Worm (Caenorhabditis elegans): Measurements from ENCODE around the gene adss-1.

The adss-1 gene

ce11 chrV:4794308-4794707 lies 28.9 kb downstream of the adss-1 start, which contains the start of gene R02F11.2:
Gene R02F11.2, plus strand, starts transcription at chrV:4794599.
- no peak for TF ChIP-seq tbx-37 (GFP tag; conservative IDR thresholded peaks at IDR 0.05)
- TF ChIP-seq ets-7 (tag; optimal IDR thresholded peaks at IDR 0.05): no peak
- TF ChIP-seq B0310.2 (tag; optimal IDR thresholded peaks at IDR 0.05): no peak
- no peak for TF ChIP-seq hmg-4 (GFP tag; optimal IDR thresholded peaks at IDR 0.05)
- TF ChIP-seq F13C5.2 (tag; optimal IDR thresholded peaks at IDR 0.05): no peak
- no peak for TF ChIP-seq sea-1 (GFP tag; conservative IDR thresholded peaks at IDR 0.05)

ce11 chrV:4791569-4791968 lies 31.7 kb downstream of the adss-1 start, which contains the start of gene R02F11.11:
Gene R02F11.11, plus strand, starts transcription at chrV:4791869.
- TF ChIP-seq sea-1 (GFP tag; conservative IDR thresholded peaks at IDR 0.05): no peak
- TF ChIP-seq hmbx-1 (tag; optimal IDR thresholded peaks at IDR 0.05): no peak

ce11 chrV:4790368-4790767 lies 32.9 kb downstream of the adss-1 start, which contains the start of gene R02F11.12:
Gene R02F11.12, plus strand, starts transcription at chrV:4790668.
- TF ChIP-seq pes-1 (GFP tag; IDR thresholded peaks at IDR 0.05) (no peak), ceh-13 (GFP tag; optimal IDR thresholded peaks at IDR 0.05) (no peak), ceh-36 (tag; optimal IDR thresholded peaks at IDR 0.05) (no peak), tbx-11 (GFP tag; IDR thresholded peaks at IDR 0.05) (no peak), sea-1 (GFP tag; conservative IDR thresholded peaks at IDR 0.05) (no peak), tbx-37 (GFP tag; conservative IDR thresholded peaks at IDR 0.05) (no peak), B0310.2 (tag; optimal IDR thresholded peaks at IDR 0.05) (no peak), aly-1 (tag; optimal IDR thresholded peaks at IDR 0.05) (no peak), hnd-1 (tag; optimal IDR thresholded peaks at IDR 0.05) (no peak), hmg-4 (GFP tag; optimal IDR thresholded peaks at IDR 0.05) (no peak)

ce11 chrV:4788823-4789222 lies 34.4 kb downstream of the adss-1 start, which contains the start of gene R02F11.10:
Gene R02F11.10, plus strand, starts transcription at chrV:4789123.
- TF ChIP-seq hnd-1 (tag; optimal IDR thresholded peaks at IDR 0.05) (no peak), tbx-11 (GFP tag; IDR thresholded peaks at IDR 0.05) (no peak), F13C5.2 (tag; optimal IDR thresholded peaks at IDR 0.05) (no peak), flt-1 (GFP tag; IDR thresholded peaks at IDR 0.05) (no peak), scrt-1 (GFP tag; IDR thresholded peaks at IDR 0.05) (no peak)

DNA sequence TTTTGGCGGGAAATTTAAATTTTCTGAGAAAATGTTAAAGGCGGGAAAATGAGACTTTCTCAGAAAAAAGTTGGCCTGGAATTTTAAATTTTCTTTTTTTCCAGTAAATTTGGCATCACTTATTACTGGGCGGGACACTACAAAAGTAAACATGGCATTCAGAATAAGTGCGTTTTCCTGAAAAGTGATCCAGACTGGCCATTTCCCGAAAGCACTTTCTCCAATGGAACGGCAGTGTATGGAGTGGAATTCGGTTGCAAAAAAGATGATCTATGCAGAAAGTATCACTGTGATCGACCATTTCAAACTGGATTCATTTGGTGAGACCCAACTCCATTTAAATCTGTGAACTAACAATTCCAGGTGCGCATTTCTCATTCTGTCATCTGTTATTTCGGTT lies 35.4 kb downstream of the adss-1 start:
- TF ChIP-seq hmg-4 (GFP tag; optimal IDR thresholded peaks at IDR 0.05): no peak
- TF ChIP-seq ama-1 (optimal IDR thresholded peaks at IDR 0.05): no peak
- TF ChIP-seq hmbx-1 (tag; optimal IDR thresholded peaks at IDR 0.05): no peak
- no peak for TF ChIP-seq sea-1 (GFP tag; conservative IDR thresholded peaks at IDR 0.05)
- TF ChIP-seq ceh-13 (GFP tag; optimal IDR thresholded peaks at IDR 0.05): no peak
- TF ChIP-seq flt-1 (GFP tag; IDR thresholded peaks at IDR 0.05): no peak
- no peak for TF ChIP-seq tra-4 (tag; optimal IDR thresholded peaks at IDR 0.05)
- TF ChIP-seq scrt-1 (GFP tag; IDR thresholded peaks at IDR 0.05): no peak
- TF ChIP-seq aly-1 (tag; optimal IDR thresholded peaks at IDR 0.05): no peak
- no peak for TF ChIP-seq hnd-1 (tag; optimal IDR thresholded peaks at IDR 0.05)
- no peak for TF ChIP-seq B0310.2 (tag; optimal IDR thresholded peaks at IDR 0.05)

ce11 chrV:4787166-4787565 lies 36.1 kb downstream of the adss-1 start, which contains the start of gene R02F11.9:
Gene R02F11.9, plus strand, starts transcription at chrV:4787466.
- TF ChIP-seq hmg-4 (GFP tag; optimal IDR thresholded peaks at IDR 0.05) (no peak), ets-7 (tag; optimal IDR thresholded peaks at IDR 0.05) (no peak), tra-4 (tag; optimal IDR thresholded peaks at IDR 0.05) (no peak), flt-1 (GFP tag; IDR thresholded peaks at IDR 0.05) (no peak), ceh-36 (tag; optimal IDR thresholded peaks at IDR 0.05) (no peak), pes-1 (GFP tag; IDR thresholded peaks at IDR 0.05) (no peak), hnd-1 (tag; optimal IDR thresholded peaks at IDR 0.05) (no peak), tbx-11 (GFP tag; IDR thresholded peaks at IDR 0.05) (no peak), ama-1 (optimal IDR thresholded peaks at IDR 0.05) (no peak), aly-1 (tag; optimal IDR thresholded peaks at IDR 0.05) (no peak), hmbx-1 (tag; optimal IDR thresholded peaks at IDR 0.05) (no peak), ceh-13 (GFP tag; optimal IDR thresholded peaks at IDR 0.05) (no peak), scrt-1 (GFP tag; IDR thresholded peaks at IDR 0.05) (no peak), sea-1 (GFP tag; conservative IDR thresholded peaks at IDR 0.05) (no peak), tbx-37 (GFP tag; conservative IDR thresholded peaks at IDR 0.05) (no peak)

- TF ChIP-seq scrt-1 (GFP tag; IDR thresholded peaks at IDR 0.05) (no peak), ceh-13 (GFP tag; optimal IDR thresholded peaks at IDR 0.05) (no peak), tra-4 (tag; optimal IDR thresholded peaks at IDR 0.05) (no peak), tbx-37 (GFP tag; conservative IDR thresholded peaks at IDR 0.05) (no peak), tbx-11 (GFP tag; IDR thresholded peaks at IDR 0.05) (no peak), F13C5.2 (tag; optimal IDR thresholded peaks at IDR 0.05) (no peak), B0310.2 (tag; optimal IDR thresholded peaks at IDR 0.05) (no peak), hmg-4 (GFP tag; optimal IDR thresholded peaks at IDR 0.05) (no peak), ama-1 (optimal IDR thresholded peaks at IDR 0.05) (no peak), sea-1 (GFP tag; conservative IDR thresholded peaks at IDR 0.05) (no peak), flt-1 (GFP tag; IDR thresholded peaks at IDR 0.05) (no peak), aly-1 (tag; optimal IDR thresholded peaks at IDR 0.05) (no peak), hmbx-1 (tag; optimal IDR thresholded peaks at IDR 0.05) (no peak), ets-7 (tag; optimal IDR thresholded peaks at IDR 0.05) (no peak), ceh-36 (tag; optimal IDR thresholded peaks at IDR 0.05) (no peak), pes-1 (GFP tag; IDR thresholded peaks at IDR 0.05) (no peak), hnd-1 (tag; optimal IDR thresholded peaks at IDR 0.05) (no peak)
Measured at ce11 chrV:4785333-4785852, 37.8 kb downstream of the adss-1 start, which contains the start of the genes Y60C6A.2 and Y60C6A.3. Gene Y60C6A.2, minus strand, starts transcription at chrV:4785433. Gene Y60C6A.3, plus strand, starts transcription at chrV:4785802.

DNA sequence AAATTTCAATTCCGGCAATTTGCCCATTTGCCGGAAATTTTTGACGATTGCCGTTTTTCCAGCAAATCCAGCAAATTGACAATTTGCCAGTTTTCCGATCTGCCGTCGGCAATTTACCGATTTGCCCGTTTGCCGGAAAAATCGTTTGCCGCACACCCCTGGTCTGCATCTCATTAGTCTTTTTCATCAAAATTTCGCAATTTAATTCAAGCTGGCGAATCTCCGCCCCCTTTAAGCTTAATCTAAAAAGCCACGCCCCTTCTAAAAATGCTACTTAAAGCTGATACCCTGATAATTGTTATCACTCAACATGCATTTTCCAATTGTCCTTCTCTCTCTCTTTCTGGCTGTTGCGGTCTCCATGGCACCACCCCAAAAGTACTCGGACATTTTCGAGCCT lies 39.9 kb downstream of the adss-1 start, which contains the start of gene Y60C6A.1:
Gene Y60C6A.1 (plus strand): TSS at position 301 of the 400 bp plus-strand sequence.
- TF ChIP-seq F13C5.2 (tag; optimal IDR thresholded peaks at IDR 0.05): no peak
- TF ChIP-seq tra-4 (tag; optimal IDR thresholded peaks at IDR 0.05): no peak
- TF ChIP-seq ama-1 (optimal IDR thresholded peaks at IDR 0.05): no peak
- no peak for TF ChIP-seq ceh-13 (GFP tag; optimal IDR thresholded peaks at IDR 0.05)
- TF ChIP-seq tbx-37 (GFP tag; conservative IDR thresholded peaks at IDR 0.05): no peak
- no peak for TF ChIP-seq tbx-11 (GFP tag; IDR thresholded peaks at IDR 0.05)
- TF ChIP-seq hmbx-1 (tag; optimal IDR thresholded peaks at IDR 0.05): no peak
- TF ChIP-seq ets-7 (tag; optimal IDR thresholded peaks at IDR 0.05): no peak
- TF ChIP-seq pes-1 (GFP tag; IDR thresholded peaks at IDR 0.05): no peak
